Worm (Caenorhabditis elegans) whole organism, L3 larva: ENCODE measurements around the gene lido-18.

Source experiments
- elt-2 ChIP-seq: sonication (generic microtip); optimal IDR thresholded peaks from 2 replicates; lab custom pipeline; 2016; ENCODE audit warnings: missing genetic modification reagents, mild to moderate bottlenecking, missing genetic modification characterization, missing compliant biosample characterization
- mdl-1 ChIP-seq: fragments of 150-350 bp; optimal IDR thresholded peaks from 2 replicates; lab custom pipeline; 2014; ENCODE audit warnings: missing biosample characterization, missing genetic modification characterization
- nhr-237 ChIP-seq: fragments of 150-350 bp; optimal IDR thresholded peaks from 2 replicates; lab custom pipeline; 2014; ENCODE audit warnings: missing biosample characterization, missing genetic modification characterization
- nhr-77 ChIP-seq: fragments of 150-350 bp; optimal IDR thresholded peaks from 2 replicates; lab custom pipeline; 2014; ENCODE audit warnings: missing biosample characterization, missing genetic modification characterization
- skn-1 ChIP-seq: fragments of 150-350 bp; optimal IDR thresholded peaks from 2 replicates; lab custom pipeline; 2014; ENCODE audit warnings: missing biosample characterization, missing genetic modification characterization
- snpc-4 ChIP-seq: fragments of 150-350 bp; optimal IDR thresholded peaks from 2 replicates; lab custom pipeline; 2014; ENCODE audit warnings: missing biosample characterization, missing genetic modification characterization
- ztf-4 ChIP-seq: fragments of 150-350 bp; optimal IDR thresholded peaks from 2 replicates; lab custom pipeline; 2014; ENCODE audit warnings: missing biosample characterization, missing genetic modification characterization

DNA sequence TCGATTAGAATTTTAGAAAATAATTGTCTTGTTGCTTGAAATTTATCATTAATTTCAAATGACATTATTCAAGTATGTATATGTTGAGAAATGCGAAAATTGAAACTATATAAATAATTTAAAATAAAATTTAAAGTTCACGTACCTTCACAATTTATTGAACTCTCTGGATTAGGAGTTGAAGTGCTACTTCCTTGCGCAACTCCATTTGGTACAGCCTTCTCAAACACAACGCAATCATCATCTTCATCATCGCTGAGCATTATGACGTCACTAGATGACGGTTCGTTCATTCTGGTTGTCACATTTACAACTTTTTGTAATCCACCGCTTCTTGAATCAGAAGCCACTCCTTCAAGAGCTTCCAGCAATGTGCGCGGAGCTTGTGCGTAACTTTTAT is 41.4 kb downstream of the lido-18 start:
- TF ChIP-seq skn-1 (tag; lab: Kevin White, UChicago), result no peak
- TF ChIP-seq nhr-237 (tag; lab: Kevin White, UChicago), result no peak
- TF ChIP-seq elt-2 (tag; lab: Kevin White, UChicago), result no peak
- TF ChIP-seq snpc-4 (tag; lab: Kevin White, UChicago), result no peak
- no peak for TF ChIP-seq mdl-1 (tag; lab: Kevin White, UChicago)
- TF ChIP-seq nhr-77, result no peak
- TF ChIP-seq ztf-4, result no peak
